Worm (Caenorhabditis elegans): ENCODE measurements around the gene dac-1.

ce11 chrIII:825256-825655 is 9.3 kb downstream of the dac-1 start:
- no peak for TF ChIP-seq ama-1 (optimal IDR thresholded peaks at IDR 0.05)
- no peak for TF ChIP-seq tra-4 (tag; optimal IDR thresholded peaks at IDR 0.05)
- TF ChIP-seq pes-1 (GFP tag; IDR thresholded peaks at IDR 0.05): no peak
- TF ChIP-seq hnd-1 (tag; optimal IDR thresholded peaks at IDR 0.05): no peak
- no peak for TF ChIP-seq flt-1 (GFP tag; IDR thresholded peaks at IDR 0.05)
- no peak for TF ChIP-seq tbx-11 (GFP tag; IDR thresholded peaks at IDR 0.05)
- TF ChIP-seq F13C5.2 (tag; optimal IDR thresholded peaks at IDR 0.05): no peak
- TF ChIP-seq aly-1 (tag; optimal IDR thresholded peaks at IDR 0.05): no peak
- TF ChIP-seq hmbx-1 (tag; optimal IDR thresholded peaks at IDR 0.05): no peak
- no peak for TF ChIP-seq sea-1 (GFP tag; conservative IDR thresholded peaks at IDR 0.05)
- TF ChIP-seq B0310.2 (tag; optimal IDR thresholded peaks at IDR 0.05): no peak
- TF ChIP-seq tbx-37 (GFP tag; conservative IDR thresholded peaks at IDR 0.05): no peak
- no peak for TF ChIP-seq ets-7 (tag; optimal IDR thresholded peaks at IDR 0.05)
